Worm (Caenorhabditis elegans) whole organism, late embryonic: Measurements from ENCODE around the gene pha-4.

Experiments used
- F13H6.1 ChIP-seq: sonication (generic microtip); optimal IDR thresholded peaks from 2 replicates; lab custom pipeline; 2016; ENCODE audit warnings: missing genetic modification characterization, missing compliant biosample characterization
- K02D7.2 ChIP-seq: sonication (generic microtip); optimal IDR thresholded peaks from 2 replicates; lab custom pipeline; 2017; ENCODE audit warnings: mild to moderate bottlenecking, missing genetic modification characterization, missing compliant biosample characterization
- ama-1 ChIP-seq: fragments of 150-350 bp; optimal IDR thresholded peaks from 2 replicates; lab custom pipeline; 2014
- dve-1 ChIP-seq: sonication (generic microtip); optimal IDR thresholded peaks from 2 replicates; lab custom pipeline; 2017; ENCODE audit warnings: antibody characterized with exemption, mild to moderate bottlenecking, missing genetic modification characterization, missing compliant biosample characterization
- pha-4 ChIP-seq: fragments of 150-350 bp; optimal IDR thresholded peaks from 2 replicates; lab custom pipeline; 2018; ENCODE audit warnings: missing biosample characterization, missing genetic modification reagents, missing genetic modification characterization
- pqm-1 ChIP-seq: sonication (generic microtip); optimal IDR thresholded peaks from 2 replicates; lab custom pipeline; 2016; ENCODE audit warnings: missing genetic modification characterization, missing compliant biosample characterization
- sox-4 ChIP-seq: sonication (generic microtip); optimal IDR thresholded peaks from 2 replicates; lab custom pipeline; 2017; ENCODE audit warnings: mild to moderate bottlenecking, missing genetic modification characterization, inconsistent platforms, missing compliant biosample characterization
- unc-86 ChIP-seq: sonication (generic microtip); optimal IDR thresholded peaks from 2 replicates; lab custom pipeline; 2016; ENCODE audit warnings: missing genetic modification characterization, missing compliant biosample characterization
- zip-5 ChIP-seq: sonication (generic microtip); optimal IDR thresholded peaks from 2 replicates; lab custom pipeline; 2016; ENCODE audit warnings: missing genetic modification characterization, missing compliant biosample characterization
- ztf-16 ChIP-seq: sonication (generic microtip); optimal IDR thresholded peaks from 2 replicates; lab custom pipeline; 2017; ENCODE audit warnings: missing genetic modification characterization, missing compliant biosample characterization

ce11 chrV:20710156-20710555 lies 42.7 kb upstream of the pha-4 start:
- TF ChIP-seq ama-1 (lab: Kevin White, UChicago) (no peak), ztf-16 (tag; lab: Kevin White, UChicago) (no peak), zip-5 (tag; lab: Kevin White, UChicago) (no peak), K02D7.2 (tag; lab: Kevin White, UChicago) (no peak), dve-1 (tag; lab: Kevin White, UChicago) (no peak), unc-86 (no peak), sox-4 (tag; lab: Kevin White, UChicago) (no peak), pqm-1 (tag; lab: Kevin White, UChicago) (no peak), pha-4 (no peak), F13H6.1 (tag; lab: Kevin White, UChicago) (no peak)
